Fruit fly (Drosophila melanogaster) whole organism, embryonic: ENCODE measurements around the gene CG11999.
A peak's percentile ranks its signal among the peaks of the same experiment; 100 is the strongest.

Source experiments
- Atf3 ChIP-seq: fragments of 200-800 bp; sonication (Bioruptor generic); optimal IDR thresholded peaks from 3 replicates; lab custom pipeline; 2016; ENCODE audit warnings: missing biosample characterization, missing genetic modification characterization
- CG12391 ChIP-seq: fragments of 200-800 bp; sonication (Bioruptor generic); optimal IDR thresholded peaks from 3 replicates; lab custom pipeline; 2018; ENCODE audit warnings: missing biosample characterization, mild to moderate bottlenecking, missing genetic modification characterization, moderate library complexity
- CG14667 ChIP-seq: fragments of 200-800 bp; sonication (Bioruptor generic); IDR thresholded peaks from 2 replicates; pipeline ENCODE4 v1.3.6; 2022; ENCODE audit warnings: missing biosample characterization, missing genetic modification characterization
- CG14860 ChIP-seq: fragments of 200-800 bp; sonication (Bioruptor generic); IDR thresholded peaks from 3 replicates; pipeline ENCODE4 v1.3.6; 2022; ENCODE audit warnings: missing biosample characterization, missing genetic modification characterization; ENCODE audit not compliant: partially characterized antibody
- CG1792 ChIP-seq: fragments of 200-800 bp; sonication (Bioruptor generic); optimal IDR thresholded peaks from 2 replicates; lab custom pipeline; 2016; ENCODE audit warnings: missing biosample characterization, missing genetic modification characterization
- CG31224 ChIP-seq: fragments of 200-800 bp; sonication (Bioruptor generic); IDR thresholded peaks from 2 replicates; pipeline ENCODE4 v1.3.6; 2022; ENCODE audit warnings: missing biosample characterization, missing genetic modification characterization
- CG3838 ChIP-seq: fragments of 200-800 bp; sonication (Bioruptor generic); optimal IDR thresholded peaks from 3 replicates; lab custom pipeline; 2016; ENCODE audit warnings: missing biosample characterization, missing genetic modification characterization
- CG4820 ChIP-seq: fragments of 200-800 bp; sonication (Bioruptor generic); optimal IDR thresholded peaks from 3 replicates; lab custom pipeline; 2016; ENCODE audit warnings: missing biosample characterization, missing genetic modification characterization
- CG6683 ChIP-seq: fragments of 200-800 bp; sonication (Bioruptor generic); optimal IDR thresholded peaks from 2 replicates; lab custom pipeline; 2017; ENCODE audit warnings: missing biosample characterization, mild to moderate bottlenecking, missing genetic modification characterization, missing genetic modification reagents
- ERR ChIP-seq: fragments of 200-800 bp; sonication (Bioruptor generic); optimal IDR thresholded peaks from 2 replicates; lab custom pipeline; 2016; ENCODE audit warnings: missing biosample characterization, missing genetic modification characterization
- Ets97D ChIP-seq: fragments of 200-800 bp; sonication (Bioruptor generic); optimal IDR thresholded peaks from 3 replicates; lab custom pipeline; 2016; ENCODE audit warnings: missing biosample characterization, missing genetic modification characterization
- Gug ChIP-seq: fragments of 200-800 bp; sonication (Bioruptor generic); IDR thresholded peaks from 4 replicates; pipeline ENCODE4 v1.3.6; 2022; ENCODE audit warnings: missing biosample characterization, missing genetic modification characterization
- Lhr ChIP-seq: fragments of 200-800 bp; sonication (Bioruptor generic); optimal IDR thresholded peaks from 3 replicates; lab custom pipeline; 2017; ENCODE audit warnings: mild to moderate bottlenecking, missing biosample characterization, missing genetic modification reagents, missing genetic modification characterization
- Nf-YA ChIP-seq: fragments of 200-800 bp; sonication (Bioruptor generic); IDR thresholded peaks from 2 replicates; pipeline ENCODE4 v1.3.6; 2022; ENCODE audit warnings: missing biosample characterization, missing genetic modification characterization
- Rx ChIP-seq: fragments of 200-800 bp; sonication (Bioruptor generic); IDR thresholded peaks from 2 replicates; pipeline ENCODE4 v1.3.6; 2022; ENCODE audit warnings: missing biosample characterization, missing genetic modification characterization
- Scr ChIP-seq: fragments of 200-800 bp; sonication (Bioruptor generic); IDR thresholded peaks from 2 replicates; pipeline ENCODE4 v1.3.6; 2022; ENCODE audit warnings: missing biosample characterization, missing genetic modification characterization; ENCODE audit not compliant: partially characterized antibody
- btn ChIP-seq: fragments of 200-800 bp; sonication (Bioruptor generic); optimal IDR thresholded peaks from 2 replicates; lab custom pipeline; 2016; ENCODE audit warnings: missing biosample characterization, missing genetic modification characterization
- chif ChIP-seq, 2 experiments: fragments of 200-800 bp; sonication (Bioruptor generic); optimal IDR thresholded peaks; 3 replicates each; lab custom pipeline; 2016; ENCODE audit warnings: missing biosample characterization in 2 of 2, missing genetic modification characterization in 2 of 2
- crol ChIP-seq: fragments of 200-800 bp; sonication (Bioruptor generic); IDR thresholded peaks from 2 replicates; pipeline ENCODE4 v1.3.6; 2022; ENCODE audit warnings: missing biosample characterization, missing genetic modification characterization
- dati ChIP-seq: fragments of 200-800 bp; sonication (Bioruptor generic); IDR thresholded peaks from 2 replicates; pipeline ENCODE4 v1.3.6; 2022; ENCODE audit warnings: missing biosample characterization, missing genetic modification characterization
- emc ChIP-seq: fragments of 200-800 bp; sonication (Bioruptor generic); optimal IDR thresholded peaks from 2 replicates; lab custom pipeline; 2016; ENCODE audit warnings: missing biosample characterization, missing genetic modification characterization
- fd3F ChIP-seq: fragments of 200-800 bp; sonication (Bioruptor generic); optimal IDR thresholded peaks from 2 replicates; lab custom pipeline; 2018; ENCODE audit warnings: missing biosample characterization, mild to moderate bottlenecking, missing genetic modification characterization, moderate library complexity
- grn ChIP-seq: fragments of 200-800 bp; sonication (Bioruptor generic); optimal IDR thresholded peaks from 3 replicates; lab custom pipeline; 2017; ENCODE audit warnings: missing biosample characterization, missing genetic modification characterization
- hbn ChIP-seq: fragments of 200-800 bp; sonication (Bioruptor generic); IDR thresholded peaks from 2 replicates; pipeline ENCODE4 v1.3.6; 2022; ENCODE audit warnings: missing biosample characterization, missing genetic modification characterization; ENCODE audit not compliant: partially characterized antibody
- hth ChIP-seq: fragments of >200 bp; optimal IDR thresholded peaks from 2 replicates; lab custom pipeline; 2017; ENCODE audit warnings: inconsistent platforms
- kah ChIP-seq: fragments of 200-800 bp; sonication (Bioruptor generic); optimal IDR thresholded peaks from 2 replicates; lab custom pipeline; 2018; ENCODE audit warnings: missing biosample characterization, mild to moderate bottlenecking, missing genetic modification characterization
- ken ChIP-seq: fragments of 200-800 bp; sonication (Bioruptor generic); IDR thresholded peaks from 3 replicates; pipeline ENCODE4 v1.3.6; 2022; ENCODE audit warnings: missing biosample characterization, missing genetic modification characterization
- lov ChIP-seq, 2 experiments: fragments of 200-800 bp in 1 of 2; fragments of >200 bp in 1 of 2; sonication (Bioruptor generic) in 1 of 2; IDR thresholded peaks in 1 of 2; optimal IDR thresholded peaks in 1 of 2; 2 replicates in 1 of 2; 3 replicates in 1 of 2; pipeline versions ENCODE4 v1.3.6 to Lab custom; 2017 to 2022; ENCODE audit warnings: missing biosample characterization in 1 of 2, missing genetic modification characterization in 1 of 2
- maf-S ChIP-seq: fragments of 200-800 bp; sonication (Bioruptor generic); optimal IDR thresholded peaks from 2 replicates; lab custom pipeline; 2016; ENCODE audit warnings: missing biosample characterization, missing genetic modification characterization
- nerfin-2 ChIP-seq: fragments of 200-800 bp; sonication (Bioruptor generic); IDR thresholded peaks from 2 replicates; pipeline ENCODE4 v1.3.6; 2022; ENCODE audit warnings: missing biosample characterization, missing genetic modification characterization; ENCODE audit not compliant: partially characterized antibody
- onecut ChIP-seq: fragments of 200-800 bp; sonication (Bioruptor generic); IDR thresholded peaks from 2 replicates; pipeline ENCODE4 v1.3.6; 2022; ENCODE audit warnings: missing biosample characterization, missing genetic modification characterization
- peb ChIP-seq: fragments of 200-800 bp; sonication (Bioruptor generic); IDR thresholded peaks from 2 replicates; pipeline ENCODE4 v1.3.6; 2022; ENCODE audit warnings: missing biosample characterization, missing genetic modification characterization
- phol ChIP-seq: fragments of 200-800 bp; sonication (Bioruptor generic); optimal IDR thresholded peaks from 3 replicates; lab custom pipeline; 2018; ENCODE audit warnings: missing biosample characterization, mild to moderate bottlenecking, missing genetic modification characterization, moderate library complexity
- pita ChIP-seq: fragments of 200-800 bp; sonication (Bioruptor generic); optimal IDR thresholded peaks from 2 replicates; lab custom pipeline; 2017; ENCODE audit warnings: missing biosample characterization, mild to moderate bottlenecking, missing genetic modification characterization
- seq ChIP-seq: fragments of 200-800 bp; sonication (Bioruptor generic); IDR thresholded peaks from 2 replicates; pipeline ENCODE4 v1.3.6; 2022; ENCODE audit warnings: missing biosample characterization, missing genetic modification characterization
- sima ChIP-seq: fragments of 200-800 bp; sonication (Bioruptor generic); optimal IDR thresholded peaks from 2 replicates; lab custom pipeline; 2016; ENCODE audit warnings: missing biosample characterization, missing genetic modification characterization
- sr ChIP-seq: fragments of 200-800 bp; sonication (Bioruptor generic); IDR thresholded peaks from 3 replicates; pipeline ENCODE4 v1.3.6; 2022; ENCODE audit warnings: missing biosample characterization, missing genetic modification characterization
- trh ChIP-seq: fragments of 200-800 bp; sonication (Bioruptor generic); optimal IDR thresholded peaks from 2 replicates; lab custom pipeline; 2016; ENCODE audit warnings: missing biosample characterization, missing genetic modification characterization

Gene CG11999

DNA sequence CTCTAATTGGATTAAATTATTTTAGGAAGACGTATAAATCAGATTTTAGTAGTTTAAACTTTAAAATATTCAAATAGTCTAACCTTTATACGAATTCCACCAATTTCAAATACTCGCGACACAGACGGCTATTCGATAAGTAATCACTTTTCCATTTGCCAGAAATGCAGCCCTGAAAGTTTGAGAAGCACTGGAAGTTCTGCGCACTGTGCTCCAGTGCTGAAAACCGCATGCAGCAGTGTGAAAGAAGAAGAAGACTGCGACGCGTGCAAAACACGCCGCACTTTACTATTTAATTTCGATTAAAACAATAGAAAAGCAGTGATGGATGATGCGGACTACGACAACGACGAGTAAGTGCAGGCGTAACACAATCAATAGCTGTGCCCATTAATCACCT is 17.0 kb upstream of the CG11999 start, which contains the start of gene Polr2F (continued):
- TF ChIP-seq Atf3 (GFP tag; lab: Kevin White, UChicago) (peak; percentile 76), btn (GFP tag; lab: Kevin White, UChicago) (peak; percentile 26), emc (peak; percentile 81), kah (GFP tag; lab: Kevin White, UChicago) (peak; percentile 50), CG14860 (GFP tag; lab: Robert Waterston, UW) (no peak), Gug (GFP tag; lab: Robert Waterston, UW) (peak; percentile 78; the same call in 3 of the 4 replicates), sr (no peak; the same call in 2 of the 3 replicates), Lhr (GFP tag; lab: Kevin White, UChicago) (peak; percentile 84), ERR (peak; percentile 85), hth (lab: Kevin White, UChicago) (no peak), ken (peak; percentile 87), sima (GFP tag; lab: Kevin White, UChicago) (peak; percentile 63), seq (no peak), CG3838 (GFP tag; lab: Kevin White, UChicago) (peak; percentile 67), Nf-YA (no peak), Ets97D (GFP tag; lab: Kevin White, UChicago) (peak; percentile 96), peb (GFP tag; lab: Robert Waterston, UW) (0 out of 2 replicates have a peak, but pooled peaks have one; percentile 19), CG4820 (GFP tag; lab: Kevin White, UChicago) (peak; percentile 68), CG1792 (GFP tag; lab: Kevin White, UChicago) (peak; percentile 85), crol (no peak), fd3F (GFP tag; lab: Kevin White, UChicago) (peak; percentile 70), onecut (GFP tag; lab: Robert Waterston, UW) (peak; percentile 57), dati (GFP tag; lab: Robert Waterston, UW) (peak; percentile 7; the same call in 1 of the 2 replicates), CG6683 (GFP tag; lab: Kevin White, UChicago) (peak; percentile 29), grn (no peak), phol (peak; percentile 78), chif (GFP tag; optimal IDR thresholded peaks at IDR 0.05; lab: Kevin White, UChicago) (peak; percentile 82 to 90), trh (GFP tag; lab: Kevin White, UChicago) (peak; percentile 56), Rx (GFP tag; lab: Robert Waterston, UW) (peak; percentile 45; the same call in 1 of the 2 replicates), pita (GFP tag; lab: Kevin White, UChicago) (no peak)
- TF ChIP-seq, all 482 proteins: peak for 376

DNA sequence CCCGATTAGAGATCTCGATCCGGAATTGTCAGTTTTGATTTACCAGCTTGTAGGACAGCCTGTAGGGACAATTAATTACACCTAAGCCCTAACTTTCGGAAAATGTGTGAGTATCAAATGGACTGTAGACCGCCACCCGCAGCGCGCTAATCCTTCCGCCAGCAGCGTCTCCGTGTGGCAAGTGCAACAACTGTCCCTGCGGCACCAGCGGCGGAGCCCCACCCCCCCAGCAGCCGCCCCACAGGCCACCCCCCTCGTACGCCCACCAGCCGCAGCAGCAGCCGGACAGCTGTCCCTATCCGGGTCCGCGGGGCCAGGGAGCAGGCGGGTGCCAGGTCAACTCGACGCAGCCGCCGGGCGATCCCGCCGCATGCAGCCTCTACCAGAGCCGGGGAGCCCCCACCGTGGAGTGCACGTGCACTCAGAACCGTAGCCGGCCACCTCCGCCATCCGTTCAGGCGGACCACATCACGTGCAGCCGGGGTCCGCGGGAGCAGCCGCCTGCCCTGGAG is 15.0 kb upstream of the CG11999 start, which contains the start of the genes CG31542 and CG34277:
CG31542 (plus strand) TSS at position 51 of the 512 bp plus-strand sequence.
CG34277 (plus strand) TSS at position 51 of the 512 bp plus-strand sequence.
- no peak for TF ChIP-seq lov (optimal IDR thresholded peaks at IDR 0.05; lab: Kevin White, UChicago)
- TF ChIP-seq lov (GFP tag; IDR thresholded peaks at IDR 0.05; lab: Robert Waterston, UW) = 0 out of 3 replicates have a peak, but pooled peaks have one; percentile 28
- no peak for TF ChIP-seq CG12391 (tag; lab: Kevin White, UChicago)
- no peak for TF ChIP-seq maf-S (GFP tag; lab: Kevin White, UChicago)
- peak; percentile 53; the same call in 1 of the 2 replicates for TF ChIP-seq CG14667 (GFP tag; lab: Robert Waterston, UW)
- no peak for TF ChIP-seq nerfin-2 (GFP tag; lab: Robert Waterston, UW)
- TF ChIP-seq hbn = 0 out of 2 replicates have a peak, but pooled peaks have one; percentile 17
- no peak for TF ChIP-seq Scr (GFP tag; lab: Robert Waterston, UW)
- TF ChIP-seq CG31224 (GFP tag; lab: Robert Waterston, UW) = no peak
